Fruit fly (Drosophila melanogaster) whole organism, embryonic: ENCODE measurements around the gene smo.

Experiments
- Awh ChIP-seq: fragments of 200-800 bp; sonication (Bioruptor generic); IDR thresholded peaks from 2 replicates; pipeline ENCODE4, ENCODE4 v1.3.6; 2022; ENCODE audit warnings: missing biosample characterization, missing genetic modification characterization
- B-H1 ChIP-seq: fragments of 200-800 bp; sonication (Bioruptor generic); IDR thresholded peaks from 3 replicates; pipeline ENCODE4 v1.3.6; 2022; ENCODE audit warnings: missing biosample characterization, missing genetic modification characterization
- BEAF-32 ChIP-seq: fragments of 200-800 bp; sonication (Bioruptor generic); optimal IDR thresholded peaks from 3 replicates; lab custom pipeline; 2017; ENCODE audit warnings: missing biosample characterization, missing genetic modification characterization, mild to moderate bottlenecking, moderate library complexity, missing genetic modification reagents
- CG12942 ChIP-seq: fragments of 200-800 bp; sonication (Bioruptor generic); optimal IDR thresholded peaks from 3 replicates; lab custom pipeline; 2016; ENCODE audit warnings: missing biosample characterization, missing genetic modification characterization
- CG13775 ChIP-seq: fragments of 200-800 bp; sonication (Bioruptor generic); optimal IDR thresholded peaks from 3 replicates; lab custom pipeline; 2017; ENCODE audit warnings: missing biosample characterization, mild to moderate bottlenecking, missing genetic modification characterization
- CG16779 ChIP-seq: fragments of 200-800 bp; sonication (Bioruptor generic); IDR thresholded peaks from 2 replicates; pipeline ENCODE4 v1.3.6; 2022; ENCODE audit warnings: missing biosample characterization, missing genetic modification characterization
- CG18011 ChIP-seq: fragments of 200-800 bp; sonication (Bioruptor generic); optimal IDR thresholded peaks from 2 replicates; lab custom pipeline; 2017; ENCODE audit warnings: missing biosample characterization, missing genetic modification characterization, mild to moderate bottlenecking, moderate library complexity, missing genotype
- CG2116 ChIP-seq: fragments of 200-800 bp; sonication (Bioruptor generic); optimal IDR thresholded peaks from 3 replicates; lab custom pipeline; 2018; ENCODE audit warnings: missing biosample characterization, mild to moderate bottlenecking, missing genetic modification characterization
- CG2199 ChIP-seq: fragments of 200-800 bp; sonication (Bioruptor generic); IDR thresholded peaks from 3 replicates; pipeline ENCODE4 v1.3.6; 2022; ENCODE audit warnings: missing biosample characterization, missing genetic modification characterization
- CG2712 ChIP-seq: fragments of 200-800 bp; optimal IDR thresholded peaks from 3 replicates; lab custom pipeline; 2019; ENCODE audit warnings: missing biosample characterization, mild to moderate bottlenecking, missing genetic modification characterization, moderate library complexity
- CG30403 ChIP-seq: fragments of 200-800 bp; sonication (Bioruptor generic); optimal IDR thresholded peaks from 3 replicates; lab custom pipeline; 2016; ENCODE audit warnings: missing biosample characterization, missing genetic modification characterization
- CG5953 ChIP-seq: fragments of 200-800 bp; sonication (Bioruptor generic); IDR thresholded peaks from 2 replicates; pipeline ENCODE4 v1.3.6; 2022; ENCODE audit warnings: missing biosample characterization, missing genetic modification characterization
- CG7786 ChIP-seq: fragments of 200-800 bp; sonication (Bioruptor generic); optimal IDR thresholded peaks from 2 replicates; lab custom pipeline; 2016; ENCODE audit warnings: missing biosample characterization, missing genetic modification characterization
- CG7963 ChIP-seq: fragments of 200-800 bp; sonication (Bioruptor generic); IDR thresholded peaks from 3 replicates; pipeline ENCODE4 v1.3.6; 2022; ENCODE audit warnings: missing biosample characterization, missing genetic modification characterization; ENCODE audit not compliant: partially characterized antibody
- CG8388 ChIP-seq: fragments of 200-800 bp; sonication (Bioruptor generic); optimal IDR thresholded peaks from 2 replicates; lab custom pipeline; 2019; ENCODE audit warnings: missing biosample characterization, mild to moderate bottlenecking, missing genetic modification characterization, moderate library complexity
- CG8924 ChIP-seq: fragments of 200-800 bp; optimal IDR thresholded peaks from 3 replicates; lab custom pipeline; 2019; ENCODE audit warnings: missing biosample characterization, mild to moderate bottlenecking, missing genetic modification characterization, moderate library complexity
- CG9727 ChIP-seq: fragments of 200-800 bp; sonication (Bioruptor generic); optimal IDR thresholded peaks from 3 replicates; lab custom pipeline; 2017; ENCODE audit warnings: missing biosample characterization, mild to moderate bottlenecking, missing genetic modification characterization
- CrebB ChIP-seq: fragments of 200-800 bp; sonication (Bioruptor generic); optimal IDR thresholded peaks from 3 replicates; lab custom pipeline; 2018; ENCODE audit warnings: missing biosample characterization, mild to moderate bottlenecking, missing genetic modification characterization
- D ChIP-seq, 2 experiments: fragments of 200-800 bp in 1 of 2; fragments of >200 bp in 1 of 2; sonication (Bioruptor generic) in 1 of 2; optimal IDR thresholded peaks; 2 replicates in 1 of 2; 3 replicates in 1 of 2; lab custom pipeline; 2017; ENCODE audit warnings: mild to moderate bottlenecking in 1 of 2, missing biosample characterization in 1 of 2, missing genetic modification characterization in 1 of 2, missing genetic modification reagents in 1 of 2
- E2f1 ChIP-seq: fragments of 200-800 bp; sonication (Bioruptor generic); IDR thresholded peaks from 2 replicates; pipeline ENCODE4 v1.3.6; 2022; ENCODE audit warnings: missing biosample characterization, missing genetic modification characterization
- HmgD ChIP-seq: fragments of 200-800 bp; sonication (Bioruptor generic); optimal IDR thresholded peaks from 3 replicates; lab custom pipeline; 2016; ENCODE audit warnings: missing biosample characterization, missing genetic modification characterization
- Max ChIP-seq: fragments of 200-800 bp; sonication (Bioruptor generic); optimal IDR thresholded peaks from 2 replicates; lab custom pipeline; 2016; ENCODE audit warnings: missing biosample characterization, mild to moderate bottlenecking, missing genetic modification characterization
- Med ChIP-seq: fragments of 200-800 bp; sonication (Bioruptor generic); peaks from one replicate; lab custom pipeline; 2016; ENCODE audit warnings: missing biosample characterization, missing genetic modification characterization, mild to moderate bottlenecking, inconsistent platforms, moderate library complexity
- Mes4 ChIP-seq: fragments of 200-800 bp; sonication (Bioruptor generic); optimal IDR thresholded peaks from 2 replicates; lab custom pipeline; 2016; ENCODE audit warnings: missing biosample characterization, missing genetic modification characterization
- Nf-YA ChIP-seq: fragments of 200-800 bp; sonication (Bioruptor generic); IDR thresholded peaks from 2 replicates; pipeline ENCODE4 v1.3.6; 2022; ENCODE audit warnings: missing biosample characterization, missing genetic modification characterization
- Nf-YC ChIP-seq: fragments of 200-800 bp; optimal IDR thresholded peaks from 3 replicates; lab custom pipeline; 2019; ENCODE audit warnings: missing biosample characterization, mild to moderate bottlenecking, missing genetic modification characterization, moderate library complexity
- Pdp1 ChIP-seq, 2 experiments: fragments of 200-800 bp; sonication (Bioruptor generic); optimal IDR thresholded peaks; 3 replicates each; lab custom pipeline; 2016; ENCODE audit warnings: missing biosample characterization in 2 of 2, missing genetic modification characterization in 2 of 2, mild to moderate bottlenecking in 1 of 2, moderate library complexity in 1 of 2
- Ssrp ChIP-seq: fragments of 200-800 bp; sonication (Bioruptor generic); optimal IDR thresholded peaks from 2 replicates; lab custom pipeline; 2018; ENCODE audit warnings: missing biosample characterization, mild to moderate bottlenecking, missing genetic modification characterization, moderate library complexity
- Trl ChIP-seq, 3 experiments: fragments of >200 bp in 2 of 3; fragments of 200-800 bp in 1 of 3; sonication (Bioruptor generic) in 1 of 3; optimal IDR thresholded peaks; 2 replicates in 1 of 3; 3 replicates in 2 of 3; lab custom pipeline; 2016 to 2017; ENCODE audit warnings: missing biosample characterization in 1 of 3, missing genetic modification characterization in 1 of 3
- bcd ChIP-seq: fragments of 200-800 bp; sonication (Bioruptor generic); optimal IDR thresholded peaks from 2 replicates; lab custom pipeline; 2017; ENCODE audit warnings: missing biosample characterization, mild to moderate bottlenecking, missing genetic modification characterization
- caup ChIP-seq: fragments of 200-800 bp; sonication (Bioruptor generic); optimal IDR thresholded peaks from 3 replicates; lab custom pipeline; 2017; ENCODE audit warnings: missing biosample characterization, mild to moderate bottlenecking, missing genetic modification characterization, moderate library complexity; ENCODE audit not compliant: severe bottlenecking
- corto ChIP-seq: fragments of 200-800 bp; sonication (Bioruptor generic); optimal IDR thresholded peaks from 2 replicates; lab custom pipeline; 2016; ENCODE audit warnings: missing biosample characterization, mild to moderate bottlenecking, missing genetic modification characterization, moderate library complexity
- crp ChIP-seq, 2 experiments: fragments of 200-800 bp; sonication (Bioruptor generic); optimal IDR thresholded peaks; 2 replicates in 1 of 2; 3 replicates in 1 of 2; lab custom pipeline; 2017; ENCODE audit warnings: missing biosample characterization in 2 of 2, missing genetic modification characterization in 2 of 2, mild to moderate bottlenecking in 1 of 2, moderate library complexity in 1 of 2
- eyg ChIP-seq: fragments of 200-800 bp; sonication (Bioruptor generic); optimal IDR thresholded peaks from 3 replicates; lab custom pipeline; 2016; ENCODE audit warnings: missing biosample characterization, missing genetic modification characterization
- fd64A ChIP-seq: fragments of 200-800 bp; sonication (Bioruptor generic); optimal IDR thresholded peaks from 3 replicates; lab custom pipeline; 2018; ENCODE audit warnings: missing biosample characterization, mild to moderate bottlenecking, missing genetic modification characterization
- gcm2 ChIP-seq: fragments of 200-800 bp; sonication (Bioruptor generic); optimal IDR thresholded peaks from 2 replicates; lab custom pipeline; 2016; ENCODE audit warnings: missing biosample characterization, missing genetic modification characterization
- grau ChIP-seq: fragments of 200-800 bp; optimal IDR thresholded peaks from 3 replicates; lab custom pipeline; 2019; ENCODE audit warnings: missing biosample characterization, mild to moderate bottlenecking, missing genetic modification characterization, moderate library complexity
- hbn ChIP-seq: fragments of 200-800 bp; sonication (Bioruptor generic); IDR thresholded peaks from 2 replicates; pipeline ENCODE4 v1.3.6; 2022; ENCODE audit warnings: missing biosample characterization, missing genetic modification characterization; ENCODE audit not compliant: partially characterized antibody
- insv ChIP-seq, 2 experiments: fragments of 200-800 bp; sonication (Bioruptor generic); optimal IDR thresholded peaks; 3 replicates each; lab custom pipeline; 2016 to 2018; ENCODE audit warnings: missing biosample characterization in 2 of 2, missing genetic modification characterization in 2 of 2
- inv ChIP-seq: fragments of 200-800 bp; sonication (Bioruptor generic); IDR thresholded peaks from 2 replicates; pipeline ENCODE4 v1.3.6; 2022; ENCODE audit warnings: missing biosample characterization, missing genetic modification characterization; ENCODE audit not compliant: partially characterized antibody
- jing ChIP-seq: fragments of 200-800 bp; sonication (Bioruptor generic); optimal IDR thresholded peaks from 2 replicates; lab custom pipeline; 2018; ENCODE audit warnings: missing biosample characterization, mild to moderate bottlenecking, missing genetic modification characterization
- lilli ChIP-seq: fragments of 200-800 bp; sonication (Bioruptor generic); optimal IDR thresholded peaks from 3 replicates; lab custom pipeline; 2016; ENCODE audit warnings: missing biosample characterization, missing genetic modification characterization
- mld ChIP-seq: fragments of 200-800 bp; sonication (Bioruptor generic); IDR thresholded peaks from 3 replicates; pipeline ENCODE4 v1.3.6; 2022; ENCODE audit warnings: missing biosample characterization, missing genetic modification characterization; ENCODE audit not compliant: partially characterized antibody
- pum ChIP-seq: fragments of 200-800 bp; sonication (Bioruptor generic); optimal IDR thresholded peaks from 2 replicates; lab custom pipeline; 2016; ENCODE audit warnings: missing biosample characterization, missing genetic modification characterization
- run ChIP-seq: fragments of 200-800 bp; sonication (Bioruptor generic); optimal IDR thresholded peaks from 3 replicates; lab custom pipeline; 2018; ENCODE audit warnings: missing biosample characterization, mild to moderate bottlenecking, missing genetic modification characterization
- sim ChIP-seq: fragments of 200-800 bp; sonication (Bioruptor generic); IDR thresholded peaks from 2 replicates; pipeline ENCODE4 v1.3.6; 2022; ENCODE audit warnings: missing biosample characterization, missing genetic modification characterization
- trem ChIP-seq: fragments of 200-800 bp; optimal IDR thresholded peaks from 3 replicates; lab custom pipeline; 2019; ENCODE audit warnings: missing biosample characterization, mild to moderate bottlenecking, missing genetic modification characterization, moderate library complexity
- yki ChIP-seq: fragments of >200 bp; optimal IDR thresholded peaks from 3 replicates; lab custom pipeline; 2018
- zf30C ChIP-seq: fragments of 200-800 bp; sonication (Bioruptor generic); optimal IDR thresholded peaks from 3 replicates; lab custom pipeline; 2018; ENCODE audit warnings: missing biosample characterization, mild to moderate bottlenecking, missing genetic modification characterization

The smo gene

dm6 chr2L:277122-277671 lies at the start of gene smo (continued):
- TF ChIP-seq E2f1 (GFP tag; lab: Robert Waterston, UW) (no peak), CG18011 (GFP tag; lab: Kevin White, UChicago) (peak; percentile 19), Nf-YC (tag; lab: Kevin White, UChicago) (peak; percentile 28), gcm2 (GFP tag; lab: Kevin White, UChicago) (no peak), grau (tag; lab: Kevin White, UChicago) (peak; percentile 28), CG7786 (GFP tag; lab: Kevin White, UChicago) (peak; percentile 24), B-H1 (GFP tag; lab: Robert Waterston, UW) (no peak), jing (GFP tag; lab: Kevin White, UChicago) (no peak), lilli (GFP tag; lab: Kevin White, UChicago) (peak; percentile 60), Pdp1 (GFP tag; optimal IDR thresholded peaks at IDR 0.05; lab: Kevin White, UChicago) (peak; percentile 40 to 66), BEAF-32 (GFP tag; lab: Kevin White, UChicago) (peak; percentile 97), bcd (GFP tag; lab: Kevin White, UChicago) (peak; percentile 56), pum (peak; percentile 42), CG12942 (GFP tag; lab: Kevin White, UChicago) (peak; percentile 27), HmgD (GFP tag; lab: Kevin White, UChicago) (peak; percentile 57), crp (GFP tag; optimal IDR thresholded peaks at IDR 0.05; lab: Kevin White, UChicago) (peak in 1 of 2 experiments; percentile 19), CG8388 (GFP tag; lab: Kevin White, UChicago) (no peak), Med (GFP tag; lab: Kevin White, UChicago) (peak; percentile 89), CG8924 (tag; lab: Kevin White, UChicago) (peak; percentile 16), CG16779 (no peak), CG30403 (GFP tag; lab: Kevin White, UChicago) (peak; percentile 44), Trl (optimal IDR thresholded peaks at IDR 0.05; lab: Kevin White, UChicago) (peak in 1 of 2 experiments; percentile 2), Trl (GFP tag; optimal IDR thresholded peaks at IDR 0.05; lab: Kevin White, UChicago) (peak; percentile 51), CG2116 (GFP tag; lab: Kevin White, UChicago) (peak; percentile 90), run (tag; lab: Kevin White, UChicago) (no peak), sim (no peak), Mes4 (GFP tag; lab: Kevin White, UChicago) (peak; percentile 29), CG2712 (tag; lab: Kevin White, UChicago) (peak; percentile 49), inv (GFP tag; lab: Robert Waterston, UW) (peak; percentile 81), Max (peak; percentile 44), CG5953 (GFP tag; lab: Robert Waterston, UW) (no peak), caup (GFP tag; lab: Kevin White, UChicago) (peak; percentile 13), zf30C (GFP tag; lab: Kevin White, UChicago) (no peak), CG2199 (GFP tag; lab: Robert Waterston, UW) (no peak), CG13775 (GFP tag; lab: Kevin White, UChicago) (peak; percentile 32), insv (GFP tag; optimal IDR thresholded peaks at IDR 0.05; lab: Kevin White, UChicago) (peak in 1 of 2 experiments; percentile 12), CG9727 (peak; percentile 47), fd64A (no peak), Ssrp (tag; lab: Kevin White, UChicago) (no peak), hbn (GFP tag; lab: Robert Waterston, UW) (peak; percentile 79), D (optimal IDR thresholded peaks at IDR 0.05; lab: Kevin White, UChicago) (peak; percentile 84), D (GFP tag; optimal IDR thresholded peaks at IDR 0.05; lab: Kevin White, UChicago) (no peak), trem (peak; percentile 81), corto (GFP tag; lab: Kevin White, UChicago) (no peak), eyg (GFP tag; lab: Kevin White, UChicago) (no peak), Nf-YA (GFP tag; lab: Robert Waterston, UW) (no peak), mld (GFP tag; lab: Robert Waterston, UW) (peak; percentile 61; the same call in 2 of the 3 replicates), CG7963 (GFP tag; lab: Robert Waterston, UW) (peak; percentile 73), Awh (GFP tag; lab: Robert Waterston, UW) (no peak), yki (no peak), CrebB (peak; percentile 11)
